Worm (Caenorhabditis elegans): ENCODE results near the gene unc-69.

DNA sequence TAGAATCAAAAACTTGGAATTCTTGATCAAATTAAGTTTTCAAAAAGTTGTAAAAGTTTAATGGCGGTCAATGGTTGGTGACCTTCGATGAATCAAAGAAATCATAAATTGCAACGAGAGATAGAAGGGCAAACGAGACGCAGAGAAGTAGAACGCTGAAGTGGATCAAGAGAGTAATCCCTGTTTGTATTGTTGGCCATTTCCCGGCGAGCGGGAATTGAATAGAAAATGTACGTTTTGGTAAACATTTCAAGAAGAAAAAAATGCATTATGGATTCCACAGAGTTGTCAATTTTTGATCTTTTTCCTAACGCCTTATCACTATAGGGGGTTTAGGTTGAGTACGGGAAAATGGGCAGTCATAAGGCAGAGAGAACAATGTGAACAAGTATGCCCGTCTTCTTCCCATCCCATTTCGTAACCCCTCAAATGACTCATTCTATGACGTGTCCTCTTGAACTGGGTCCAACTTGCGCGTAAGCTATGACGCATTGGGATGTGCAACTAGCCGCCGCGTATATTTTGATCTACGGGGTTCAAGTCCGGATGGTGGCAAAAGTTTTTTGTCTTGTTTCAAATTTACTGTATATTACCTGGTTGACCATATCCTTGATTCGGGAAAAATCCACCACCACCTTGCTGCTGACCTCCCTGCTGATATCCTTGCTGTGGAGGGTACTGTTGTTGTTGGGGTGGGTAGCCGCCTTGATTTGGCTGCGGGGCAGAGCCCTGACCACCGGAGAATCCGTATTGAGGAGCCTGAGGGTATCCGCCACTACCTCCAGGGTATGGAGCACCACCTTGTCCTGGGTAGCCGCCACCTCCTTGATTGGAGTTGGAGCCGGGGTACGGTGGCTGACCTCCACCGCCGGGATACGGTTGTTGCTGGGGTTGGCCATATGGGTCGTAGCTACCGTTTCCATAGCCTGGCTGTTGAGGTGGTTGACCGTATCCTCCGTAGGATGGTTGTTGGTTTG is 10.1 kb downstream of the unc-69 start:
- TF ChIP-seq nhr-11 (tag; optimal IDR thresholded peaks at IDR 0.05) (no peak), hlh-13 (GFP tag; optimal IDR thresholded peaks at IDR 0.05) (no peak), ceh-34 (tag; optimal IDR thresholded peaks at IDR 0.05) (no peak), ama-1 (optimal IDR thresholded peaks at IDR 0.05) (no peak), ceh-2 (tag; optimal IDR thresholded peaks at IDR 0.05) (no peak), gmeb-2 (tag; optimal IDR thresholded peaks at IDR 0.05) (no peak), pha-4 (tag; optimal IDR thresholded peaks at IDR 0.05) (no peak), ceh-9 (tag; optimal IDR thresholded peaks at IDR 0.05) (no peak), lin-11 (tag; optimal IDR thresholded peaks at IDR 0.05) (no peak), fkh-10 (GFP tag; optimal IDR thresholded peaks at IDR 0.05) (no peak), tbx-7 (tag; optimal IDR thresholded peaks at IDR 0.05) (no peak)
